Fruit fly (Drosophila melanogaster): Measurements from ENCODE around the gene CG13460.

Gene CG13460

dm6 chr3L:15079278-15079677, 17.8 kb upstream of the CG13460 start (continued):
- no peak; the same call in 2 of the 3 replicates for TF ChIP-seq CG34224 (GFP tag; IDR thresholded peaks at IDR 0.05; ENCODE audit: partially characterized antibody)
- TF ChIP-seq lilli (GFP tag; optimal IDR thresholded peaks at IDR 0.05), result no peak
- TF ChIP-seq CG2202 (tag; optimal IDR thresholded peaks at IDR 0.05), result no peak
- no peak for TF ChIP-seq H2.0 (GFP tag; IDR thresholded peaks at IDR 0.05)
- no peak for TF ChIP-seq CG17612 (GFP tag; IDR thresholded peaks at IDR 0.05)
- no peak for TF ChIP-seq CG32772 (GFP tag; IDR thresholded peaks at IDR 0.05)
- no peak for TF ChIP-seq CG17328 (GFP tag; IDR thresholded peaks at IDR 0.05)
- peak in 1 of 3 experiments; percentile 9 for TF ChIP-seq Stat92E (GFP tag; optimal IDR thresholded peaks at IDR 0.05)
- TF ChIP-seq nau (GFP tag; optimal IDR thresholded peaks at IDR 0.05), result no peak
- no peak for TF ChIP-seq CG13424 (tag; optimal IDR thresholded peaks at IDR 0.05)
- no peak for TF ChIP-seq CG12744 (GFP tag; optimal IDR thresholded peaks at IDR 0.05)
- no peak for TF ChIP-seq Lim3 (GFP tag; IDR thresholded peaks at IDR 0.05)
- TF ChIP-seq CG2129 (GFP tag; IDR thresholded peaks at IDR 0.05; ENCODE audit: partially characterized antibody), result no peak
- TF ChIP-seq slou (GFP tag; optimal IDR thresholded peaks at IDR 0.05), result no peak
- no peak for TF ChIP-seq Elba2 (GFP tag; optimal IDR thresholded peaks at IDR 0.05)
- no peak for TF ChIP-seq ewg (GFP tag; optimal IDR thresholded peaks at IDR 0.05)
- TF ChIP-seq CG9437 (GFP tag; optimal IDR thresholded peaks at IDR 0.05), result no peak
- TF ChIP-seq chif (GFP tag; optimal IDR thresholded peaks at IDR 0.05), result no peak
- no peak for TF ChIP-seq disco-r (GFP tag; optimal IDR thresholded peaks at IDR 0.05)
- TF ChIP-seq Oli (tag; optimal IDR thresholded peaks at IDR 0.05), result no peak
- no peak for TF ChIP-seq CG34422 (GFP tag; IDR thresholded peaks at IDR 0.05)
- TF ChIP-seq kay (GFP tag; optimal IDR thresholded peaks at IDR 0.05), result no peak
- TF ChIP-seq CG10321 (GFP tag; IDR thresholded peaks at IDR 0.05), result no peak
- TF ChIP-seq Ada2b (GFP tag; IDR thresholded peaks at IDR 0.05), result 0 out of 2 replicates have a peak, but pooled peaks have one; percentile 14
- no peak for TF ChIP-seq twi (tag; optimal IDR thresholded peaks at IDR 0.05)
- TF ChIP-seq sc (optimal IDR thresholded peaks at IDR 0.05), result no peak
- TF ChIP-seq sc (GFP tag; optimal IDR thresholded peaks at IDR 0.05), result no peak
- peak; percentile 79 for TF ChIP-seq vvl (GFP tag; IDR thresholded peaks at IDR 0.05)
- no peak for TF ChIP-seq bab2 (GFP tag; optimal IDR thresholded peaks at IDR 0.05)
- TF ChIP-seq Ets65A (GFP tag), result no peak
- TF ChIP-seq CG3281 (GFP tag; optimal IDR thresholded peaks at IDR 0.05), result peak; percentile 39
- TF ChIP-seq Gsc (GFP tag; IDR thresholded peaks at IDR 0.05), result no peak
- TF ChIP-seq NC2β (GFP tag; optimal IDR thresholded peaks at IDR 0.05), result no peak
- no peak for TF ChIP-seq CG6654 (GFP tag; optimal IDR thresholded peaks at IDR 0.05)
- TF ChIP-seq hkb (optimal IDR thresholded peaks at IDR 0.05), result no peak
- peak; percentile 33; the same call in 1 of the 2 replicates for TF ChIP-seq hkb (GFP tag; IDR thresholded peaks at IDR 0.05)
- no peak for TF ChIP-seq wdn (GFP tag; IDR thresholded peaks at IDR 0.05)
- TF ChIP-seq pita (GFP tag; optimal IDR thresholded peaks at IDR 0.05), result no peak
- TF ChIP-seq Rx (GFP tag; IDR thresholded peaks at IDR 0.05), result no peak
- no peak for TF ChIP-seq E2f1 (GFP tag; IDR thresholded peaks at IDR 0.05)
- TF ChIP-seq jigr1 (GFP tag; IDR thresholded peaks at IDR 0.05), result no peak
- no peak for TF ChIP-seq wek (GFP tag; optimal IDR thresholded peaks at IDR 0.05)
- TF ChIP-seq cato (GFP tag; optimal IDR thresholded peaks at IDR 0.05; ENCODE audit: borderline replicate concordance), result no peak
- no peak for TF ChIP-seq knrl (GFP tag; IDR thresholded peaks at IDR 0.05; ENCODE audit: partially characterized antibody)
- no peak for TF ChIP-seq CG15011 (GFP tag; optimal IDR thresholded peaks at IDR 0.05)
- no peak for TF ChIP-seq Kr (GFP tag; optimal IDR thresholded peaks at IDR 0.05)
- no peak for TF ChIP-seq CG2120 (GFP tag; optimal IDR thresholded peaks at IDR 0.05)
- peak; percentile 18 for TF ChIP-seq CG6813 (GFP tag; optimal IDR thresholded peaks at IDR 0.05)
- TF ChIP-seq tin (GFP tag; optimal IDR thresholded peaks at IDR 0.05), result no peak
- TF ChIP-seq tup (GFP tag; optimal IDR thresholded peaks at IDR 0.05), result no peak
- peak; percentile 2 for TF ChIP-seq CG34376 (GFP tag; optimal IDR thresholded peaks at IDR 0.05)
- TF ChIP-seq CG12155 (GFP tag; optimal IDR thresholded peaks at IDR 0.05), result no peak
